Fruit fly (Drosophila melanogaster) whole organism, embryonic: Measurements from ENCODE around the gene MtnB.

Source experiments
- Atf3 ChIP-seq: fragments of 200-800 bp; sonication (Bioruptor generic); optimal IDR thresholded peaks from 3 replicates; lab custom pipeline; 2016; ENCODE audit warnings: missing biosample characterization, missing genetic modification characterization
- CG10147 ChIP-seq: fragments of 200-800 bp; sonication (Bioruptor generic); optimal IDR thresholded peaks from 2 replicates; lab custom pipeline; 2019; ENCODE audit warnings: missing biosample characterization, mild to moderate bottlenecking, missing genetic modification characterization, moderate library complexity
- CG10267 ChIP-seq: fragments of 200-800 bp; sonication (Bioruptor generic); optimal IDR thresholded peaks from 2 replicates; lab custom pipeline; 2018; ENCODE audit warnings: missing biosample characterization, mild to moderate bottlenecking, missing genetic modification characterization, moderate library complexity
- CG12071 ChIP-seq: fragments of 200-800 bp; sonication (Bioruptor generic); optimal IDR thresholded peaks from 3 replicates; lab custom pipeline; 2018; ENCODE audit warnings: missing biosample characterization, mild to moderate bottlenecking, missing genetic modification characterization
- CG15479 ChIP-seq: fragments of 200-800 bp; sonication (Bioruptor generic); optimal IDR thresholded peaks from 3 replicates; lab custom pipeline; 2019; ENCODE audit warnings: missing biosample characterization, mild to moderate bottlenecking, missing genetic modification characterization, moderate library complexity
- CG15601 ChIP-seq: fragments of 200-800 bp; sonication (Bioruptor generic); optimal IDR thresholded peaks from 3 replicates; lab custom pipeline; 2019; ENCODE audit warnings: missing biosample characterization, mild to moderate bottlenecking, missing genetic modification characterization, moderate library complexity
- CG17328 ChIP-seq: fragments of 200-800 bp; sonication (Bioruptor generic); IDR thresholded peaks from 2 replicates; pipeline ENCODE4 v1.3.6; 2022; ENCODE audit warnings: missing biosample characterization, missing genetic modification characterization
- CG1792 ChIP-seq: fragments of 200-800 bp; sonication (Bioruptor generic); optimal IDR thresholded peaks from 2 replicates; lab custom pipeline; 2016; ENCODE audit warnings: missing biosample characterization, missing genetic modification characterization
- CG18619 ChIP-seq: fragments of 200-800 bp; sonication (Bioruptor generic); optimal IDR thresholded peaks from 3 replicates; lab custom pipeline; 2017; ENCODE audit warnings: missing biosample characterization, mild to moderate bottlenecking, missing genetic modification characterization
- CG2116 ChIP-seq: fragments of 200-800 bp; sonication (Bioruptor generic); optimal IDR thresholded peaks from 3 replicates; lab custom pipeline; 2018; ENCODE audit warnings: missing biosample characterization, mild to moderate bottlenecking, missing genetic modification characterization
- CG2202 ChIP-seq: fragments of 200-800 bp; sonication (Bioruptor generic); optimal IDR thresholded peaks from 2 replicates; lab custom pipeline; 2018; ENCODE audit warnings: missing biosample characterization, mild to moderate bottlenecking, missing genetic modification characterization
- CG3281 ChIP-seq: fragments of 200-800 bp; sonication (Bioruptor generic); optimal IDR thresholded peaks from 3 replicates; lab custom pipeline; 2017; ENCODE audit warnings: missing biosample characterization, mild to moderate bottlenecking, missing genetic modification characterization
- CG43689 ChIP-seq: fragments of 200-800 bp; sonication (Bioruptor generic); IDR thresholded peaks from 2 replicates; pipeline ENCODE4 v1.3.6; 2022; ENCODE audit warnings: missing biosample characterization, missing genetic modification characterization
- CG4730 ChIP-seq: fragments of 200-800 bp; sonication (Bioruptor generic); IDR thresholded peaks from 2 replicates; pipeline ENCODE4 v1.3.6; 2022; ENCODE audit warnings: missing biosample characterization, missing genetic modification characterization
- CG7556 ChIP-seq: fragments of 200-800 bp; sonication (Bioruptor generic); optimal IDR thresholded peaks from 2 replicates; lab custom pipeline; 2017; ENCODE audit warnings: missing biosample characterization, mild to moderate bottlenecking, missing genetic modification characterization
- CG9817 ChIP-seq: fragments of 200-800 bp; sonication (Bioruptor generic); optimal IDR thresholded peaks from 2 replicates; lab custom pipeline; 2018; ENCODE audit warnings: missing biosample characterization, mild to moderate bottlenecking, missing genetic modification characterization, moderate library complexity
- CoRest ChIP-seq: fragments of 200-800 bp; sonication (Bioruptor generic); optimal IDR thresholded peaks from 3 replicates; lab custom pipeline; 2018; ENCODE audit warnings: missing biosample characterization, mild to moderate bottlenecking, missing genetic modification characterization, moderate library complexity
- Dbx ChIP-seq: fragments of 200-800 bp; sonication (Bioruptor generic); IDR thresholded peaks from 3 replicates; pipeline ENCODE4 v1.3.6; 2022; ENCODE audit warnings: missing biosample characterization, missing genetic modification characterization
- Dfd ChIP-seq, 2 experiments: fragments of >200 bp; optimal IDR thresholded peaks; 2 replicates each; lab custom pipeline; 2017; ENCODE audit warnings: missing biosample characterization in 2 of 2, missing genetic modification characterization in 2 of 2
- Drgx ChIP-seq: fragments of 200-800 bp; sonication (Bioruptor generic); IDR thresholded peaks from 2 replicates; pipeline ENCODE4 v1.3.6; 2022; ENCODE audit warnings: missing biosample characterization, missing genetic modification characterization
- E2f1 ChIP-seq: fragments of 200-800 bp; sonication (Bioruptor generic); IDR thresholded peaks from 2 replicates; pipeline ENCODE4 v1.3.6; 2022; ENCODE audit warnings: missing biosample characterization, missing genetic modification characterization
- Eip74EF ChIP-seq, 2 experiments: fragments of 200-800 bp in 1 of 2; fragments of >200 bp in 1 of 2; sonication (Bioruptor generic) in 1 of 2; optimal IDR thresholded peaks; 2 replicates each; lab custom pipeline; 2017 to 2019; ENCODE audit warnings: missing biosample characterization in 2 of 2, missing genetic modification characterization in 2 of 2, mild to moderate bottlenecking in 1 of 2, moderate library complexity in 1 of 2
- Fer1 ChIP-seq: fragments of 200-800 bp; sonication (Bioruptor generic); optimal IDR thresholded peaks from 2 replicates; lab custom pipeline; 2017; ENCODE audit warnings: missing biosample characterization, mild to moderate bottlenecking, missing genetic modification characterization
- HHEX ChIP-seq: fragments of 200-800 bp; sonication (Bioruptor generic); optimal IDR thresholded peaks from 3 replicates; lab custom pipeline; 2017; ENCODE audit warnings: missing biosample characterization, mild to moderate bottlenecking, missing genetic modification characterization, missing genetic modification reagents
- Med ChIP-seq: fragments of 200-800 bp; sonication (Bioruptor generic); peaks from one replicate; lab custom pipeline; 2016; ENCODE audit warnings: missing biosample characterization, missing genetic modification characterization, mild to moderate bottlenecking, inconsistent platforms, moderate library complexity
- Meics ChIP-seq: fragments of 200-800 bp; sonication (Bioruptor generic); optimal IDR thresholded peaks from 2 replicates; lab custom pipeline; 2017; ENCODE audit warnings: missing biosample characterization, mild to moderate bottlenecking, missing genetic modification characterization
- Mes4 ChIP-seq: fragments of 200-800 bp; sonication (Bioruptor generic); optimal IDR thresholded peaks from 2 replicates; lab custom pipeline; 2016; ENCODE audit warnings: missing biosample characterization, missing genetic modification characterization
- Pdp1 ChIP-seq, 2 experiments: fragments of 200-800 bp; sonication (Bioruptor generic); optimal IDR thresholded peaks; 3 replicates each; lab custom pipeline; 2016; ENCODE audit warnings: missing biosample characterization in 2 of 2, missing genetic modification characterization in 2 of 2, mild to moderate bottlenecking in 1 of 2, moderate library complexity in 1 of 2
- Rx ChIP-seq: fragments of 200-800 bp; sonication (Bioruptor generic); IDR thresholded peaks from 2 replicates; pipeline ENCODE4 v1.3.6; 2022; ENCODE audit warnings: missing biosample characterization, missing genetic modification characterization
- Sox100B ChIP-seq: fragments of 200-800 bp; sonication (Bioruptor generic); optimal IDR thresholded peaks from 3 replicates; lab custom pipeline; 2018; ENCODE audit warnings: missing biosample characterization, mild to moderate bottlenecking, missing genetic modification characterization
- ab ChIP-seq: fragments of 200-800 bp; sonication (Bioruptor generic); optimal IDR thresholded peaks from 2 replicates; lab custom pipeline; 2016; ENCODE audit warnings: missing biosample characterization, missing genetic modification characterization
- bab2 ChIP-seq: fragments of 200-800 bp; sonication (Bioruptor generic); optimal IDR thresholded peaks from 2 replicates; lab custom pipeline; 2016; ENCODE audit warnings: missing biosample characterization, missing genetic modification characterization
- bowl ChIP-seq: fragments of 200-800 bp; sonication (Bioruptor generic); IDR thresholded peaks from 2 replicates; pipeline ENCODE4 v1.3.6; 2022; ENCODE audit warnings: missing biosample characterization, missing genetic modification characterization
- chif ChIP-seq, 2 experiments: fragments of 200-800 bp; sonication (Bioruptor generic); optimal IDR thresholded peaks; 3 replicates each; lab custom pipeline; 2016; ENCODE audit warnings: missing biosample characterization in 2 of 2, missing genetic modification characterization in 2 of 2
- chinmo ChIP-seq: fragments of 200-800 bp; sonication (Bioruptor generic); IDR thresholded peaks from 4 replicates; pipeline ENCODE4 v1.3.6; 2022; ENCODE audit warnings: missing biosample characterization, missing genetic modification characterization; ENCODE audit not compliant: partially characterized antibody
- disco-r ChIP-seq: fragments of 200-800 bp; sonication (Bioruptor generic); optimal IDR thresholded peaks from 2 replicates; lab custom pipeline; 2016; ENCODE audit warnings: missing biosample characterization, missing genetic modification characterization
- dm ChIP-seq: fragments of 200-800 bp; sonication (Bioruptor generic); optimal IDR thresholded peaks from 3 replicates; lab custom pipeline; 2016; ENCODE audit warnings: missing biosample characterization, missing genetic modification characterization
- dmrt11E ChIP-seq: fragments of 200-800 bp; sonication (Bioruptor generic); optimal IDR thresholded peaks from 3 replicates; lab custom pipeline; 2018; ENCODE audit warnings: missing biosample characterization, mild to moderate bottlenecking, missing genetic modification characterization, moderate library complexity
- grn ChIP-seq: fragments of 200-800 bp; sonication (Bioruptor generic); optimal IDR thresholded peaks from 3 replicates; lab custom pipeline; 2017; ENCODE audit warnings: missing biosample characterization, missing genetic modification characterization
- hkb ChIP-seq, 2 experiments: fragments of 200-800 bp in 1 of 2; fragments of >200 bp in 1 of 2; sonication (Bioruptor generic) in 1 of 2; IDR thresholded peaks in 1 of 2; optimal IDR thresholded peaks in 1 of 2; 2 replicates each; pipeline versions ENCODE4 v1.3.6 to Lab custom; 2017 to 2022; ENCODE audit warnings: missing biosample characterization in 1 of 2, missing genetic modification characterization in 1 of 2
- nau ChIP-seq: fragments of 200-800 bp; sonication (Bioruptor generic); optimal IDR thresholded peaks from 3 replicates; lab custom pipeline; 2017; ENCODE audit warnings: missing biosample characterization, mild to moderate bottlenecking, missing genetic modification characterization, missing genetic modification reagents
- nerfin-1 ChIP-seq: fragments of 200-800 bp; sonication (Bioruptor generic); optimal IDR thresholded peaks from 3 replicates; lab custom pipeline; 2019; ENCODE audit warnings: missing biosample characterization, mild to moderate bottlenecking, missing genetic modification characterization, moderate library complexity
- otp ChIP-seq: fragments of 200-800 bp; sonication (Bioruptor generic); IDR thresholded peaks from 3 replicates; pipeline ENCODE4, ENCODE4 v1.3.6; 2022; ENCODE audit warnings: missing biosample characterization, missing genetic modification characterization
- psq ChIP-seq: fragments of 200-800 bp; sonication (Bioruptor generic); optimal IDR thresholded peaks from 2 replicates; lab custom pipeline; 2017; ENCODE audit warnings: missing biosample characterization, missing genetic modification characterization
- repo ChIP-seq: fragments of 200-800 bp; sonication (Bioruptor generic); optimal IDR thresholded peaks from 2 replicates; lab custom pipeline; 2016; ENCODE audit warnings: missing biosample characterization, missing genetic modification characterization
- sens ChIP-seq: fragments of 200-800 bp; sonication (Bioruptor generic); peaks from one replicate; lab custom pipeline; 2016; ENCODE audit warnings: missing biosample characterization, missing genetic modification characterization
- sim ChIP-seq: fragments of 200-800 bp; sonication (Bioruptor generic); IDR thresholded peaks from 2 replicates; pipeline ENCODE4 v1.3.6; 2022; ENCODE audit warnings: missing biosample characterization, missing genetic modification characterization
- tio ChIP-seq: fragments of 200-800 bp; sonication (Bioruptor generic); optimal IDR thresholded peaks from 2 replicates; lab custom pipeline; 2017; ENCODE audit warnings: missing biosample characterization, missing genetic modification characterization, inconsistent platforms

The MtnB gene

dm6 chr3R:20542283-20543144 lies 39.0 kb upstream of the MtnB start (continued):
- TF ChIP-seq Sox100B (GFP tag; lab: Kevin White, UChicago) (peak; percentile 77), Drgx (GFP tag; lab: Robert Waterston, UW) (no peak), sim (GFP tag; lab: Robert Waterston, UW) (0 out of 2 replicates have a peak, but pooled peaks have one; percentile 22), Med (GFP tag; lab: Kevin White, UChicago) (peak; percentile 34), Eip74EF (GFP tag; optimal IDR thresholded peaks at IDR 0.05; lab: Kevin White, UChicago) (peak in 1 of 2 experiments; percentile 19), HHEX (peak; percentile 51), dmrt11E (tag; lab: Kevin White, UChicago) (peak; percentile 74), CG15479 (peak; percentile 83), CG12071 (no peak), nerfin-1 (tag; lab: Kevin White, UChicago) (no peak), CG7556 (peak; percentile 56), CG9817 (tag; lab: Kevin White, UChicago) (peak; percentile 32), CG3281 (peak; percentile 27), hkb (optimal IDR thresholded peaks at IDR 0.05; lab: Kevin White, UChicago) (no peak), hkb (GFP tag; IDR thresholded peaks at IDR 0.05; lab: Robert Waterston, UW) (peak; percentile 46; the same call in 1 of the 2 replicates), CG15601 (tag; lab: Kevin White, UChicago) (peak; percentile 81), otp (GFP tag; lab: Robert Waterston, UW) (peak; percentile 34; the same call in 2 of the 3 replicates), Rx (GFP tag; lab: Robert Waterston, UW) (no peak), Mes4 (GFP tag; lab: Kevin White, UChicago) (peak; percentile 18), CG10147 (GFP tag; lab: Kevin White, UChicago) (no peak), ab (GFP tag; lab: Kevin White, UChicago) (no peak), grn (GFP tag; lab: Kevin White, UChicago) (peak; percentile 29), Meics (GFP tag; lab: Kevin White, UChicago) (peak; percentile 9), Pdp1 (GFP tag; optimal IDR thresholded peaks at IDR 0.05; lab: Kevin White, UChicago) (peak in 1 of 2 experiments; percentile 4), CG2202 (tag; lab: Kevin White, UChicago) (peak; percentile 77), CG17328 (GFP tag; lab: Robert Waterston, UW) (no peak), CG10267 (peak; percentile 20), bowl (GFP tag; lab: Robert Waterston, UW) (no peak), CoRest (tag; lab: Kevin White, UChicago) (peak; percentile 49), disco-r (GFP tag; lab: Kevin White, UChicago) (peak; percentile 21), CG2116 (GFP tag; lab: Kevin White, UChicago) (peak; percentile 21), Atf3 (no peak), E2f1 (GFP tag; lab: Robert Waterston, UW) (no peak), nau (no peak), Dfd (GFP tag; optimal IDR thresholded peaks at IDR 0.05; lab: Kevin White, UChicago) (no peak), CG4730 (GFP tag; lab: Robert Waterston, UW) (no peak), tio (peak; percentile 21), CG43689 (GFP tag; lab: Robert Waterston, UW) (no peak), chinmo (GFP tag; lab: Robert Waterston, UW) (0 out of 4 replicates have a peak, but pooled peaks have one; percentile 47), sens (GFP tag; lab: Kevin White, UChicago) (peak; percentile 84), CG18619 (peak; percentile 33), bab2 (GFP tag; lab: Kevin White, UChicago) (peak; percentile 51), psq (GFP tag; lab: Kevin White, UChicago) (no peak), dm (GFP tag; lab: Kevin White, UChicago) (no peak), Fer1 (peak; percentile 4), CG1792 (GFP tag; lab: Kevin White, UChicago) (no peak), repo (GFP tag; lab: Kevin White, UChicago) (no peak), chif (GFP tag; optimal IDR thresholded peaks at IDR 0.05; lab: Kevin White, UChicago) (peak; percentile 14 to 46), Dbx (GFP tag; lab: Robert Waterston, UW) (no peak)
